Worm (Caenorhabditis elegans): Measurements from ENCODE around the gene B0507.5.

The B0507.5 gene

DNA sequence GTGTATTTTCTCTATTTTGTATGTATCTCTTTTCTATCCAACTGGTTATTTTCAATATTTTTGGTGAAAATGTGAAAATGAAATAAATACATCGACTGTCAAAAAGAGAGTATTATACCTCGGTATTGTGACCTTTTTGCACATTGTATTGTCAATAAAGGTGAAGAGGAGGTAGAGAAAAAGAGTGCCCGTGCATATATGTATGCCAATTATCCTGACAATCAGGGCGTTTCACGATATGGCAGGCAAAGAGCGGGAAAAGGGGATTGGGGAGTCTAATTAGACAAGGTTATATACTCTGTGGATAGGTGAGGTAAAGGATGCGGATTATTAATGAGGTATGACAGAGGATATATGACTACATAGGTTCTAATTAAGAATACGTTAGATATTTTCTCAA lies 43.4 kb downstream of the B0507.5 start:
- TF ChIP-seq B0310.2 (tag; optimal IDR thresholded peaks at IDR 0.05), result peak; percentile 12
- no peak for TF ChIP-seq pes-1 (GFP tag; IDR thresholded peaks at IDR 0.05)

DNA sequence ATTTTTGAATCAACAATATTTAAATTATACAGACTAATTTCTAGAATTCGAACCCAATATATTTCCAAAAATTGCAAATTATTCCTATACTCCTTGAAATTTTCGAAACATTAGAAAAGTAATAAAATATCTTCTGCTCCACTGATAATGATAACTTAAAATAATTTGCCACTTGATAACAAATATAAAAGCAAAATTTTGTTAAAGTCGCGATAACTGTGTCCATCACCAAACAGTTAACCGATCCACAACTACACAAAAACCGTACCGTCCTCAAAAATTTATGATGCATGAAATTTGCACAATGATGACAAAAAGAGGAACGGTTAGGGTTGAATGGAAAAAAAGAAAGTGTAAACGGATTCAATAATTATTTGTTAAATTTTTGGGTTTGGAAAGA lies 45.0 kb downstream of the B0507.5 start:
- TF ChIP-seq F13C5.2 (tag; optimal IDR thresholded peaks at IDR 0.05) (no peak), flt-1 (GFP tag; IDR thresholded peaks at IDR 0.05) (no peak), ceh-36 (tag; optimal IDR thresholded peaks at IDR 0.05) (no peak), pes-1 (GFP tag; IDR thresholded peaks at IDR 0.05) (no peak), scrt-1 (GFP tag; IDR thresholded peaks at IDR 0.05) (no peak), ama-1 (optimal IDR thresholded peaks at IDR 0.05) (no peak), tbx-11 (GFP tag; IDR thresholded peaks at IDR 0.05) (no peak), hmbx-1 (tag; optimal IDR thresholded peaks at IDR 0.05) (no peak), aly-1 (tag; optimal IDR thresholded peaks at IDR 0.05) (no peak), tbx-37 (GFP tag; conservative IDR thresholded peaks at IDR 0.05) (no peak), hmg-4 (GFP tag; optimal IDR thresholded peaks at IDR 0.05) (no peak), hnd-1 (tag; optimal IDR thresholded peaks at IDR 0.05) (no peak), B0310.2 (tag; optimal IDR thresholded peaks at IDR 0.05) (no peak), tra-4 (tag; optimal IDR thresholded peaks at IDR 0.05) (no peak), ets-7 (tag; optimal IDR thresholded peaks at IDR 0.05) (no peak), ceh-13 (GFP tag; optimal IDR thresholded peaks at IDR 0.05) (no peak)

DNA sequence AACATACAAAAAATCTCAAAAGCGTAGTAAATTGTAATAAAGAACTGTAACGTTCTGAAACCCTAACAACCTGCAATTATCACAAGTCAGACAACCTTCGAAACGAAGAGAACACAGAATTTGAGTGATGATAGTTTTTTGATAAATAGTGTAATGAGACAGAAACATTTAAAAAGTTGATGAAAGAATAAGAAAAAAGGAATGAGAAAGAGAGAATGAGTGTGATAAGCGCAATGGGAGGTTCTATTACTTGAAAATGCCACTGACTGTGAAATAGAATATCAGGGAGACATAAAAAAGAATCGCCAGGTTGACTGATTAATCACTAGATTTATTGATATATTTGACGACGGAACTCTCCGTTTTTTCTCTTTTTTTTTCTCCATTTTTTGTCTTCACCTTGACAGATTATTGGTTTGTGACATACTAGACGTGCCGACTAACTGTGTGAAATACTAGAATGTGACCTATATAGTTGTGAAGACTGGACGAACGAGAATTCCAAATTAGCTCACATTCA lies 45.9 kb downstream of the B0507.5 start:
- TF ChIP-seq hmg-4 (GFP tag; optimal IDR thresholded peaks at IDR 0.05) (no peak), sea-1 (GFP tag; conservative IDR thresholded peaks at IDR 0.05) (no peak), tbx-11 (GFP tag; IDR thresholded peaks at IDR 0.05) (no peak), aly-1 (tag; optimal IDR thresholded peaks at IDR 0.05) (no peak), ama-1 (optimal IDR thresholded peaks at IDR 0.05) (no peak), tbx-37 (GFP tag; conservative IDR thresholded peaks at IDR 0.05) (no peak), pes-1 (GFP tag; IDR thresholded peaks at IDR 0.05) (no peak), hmbx-1 (tag; optimal IDR thresholded peaks at IDR 0.05) (no peak), ets-7 (tag; optimal IDR thresholded peaks at IDR 0.05) (no peak), ceh-36 (tag; optimal IDR thresholded peaks at IDR 0.05) (no peak), tra-4 (tag; optimal IDR thresholded peaks at IDR 0.05) (no peak), F13C5.2 (tag; optimal IDR thresholded peaks at IDR 0.05) (no peak)

DNA sequence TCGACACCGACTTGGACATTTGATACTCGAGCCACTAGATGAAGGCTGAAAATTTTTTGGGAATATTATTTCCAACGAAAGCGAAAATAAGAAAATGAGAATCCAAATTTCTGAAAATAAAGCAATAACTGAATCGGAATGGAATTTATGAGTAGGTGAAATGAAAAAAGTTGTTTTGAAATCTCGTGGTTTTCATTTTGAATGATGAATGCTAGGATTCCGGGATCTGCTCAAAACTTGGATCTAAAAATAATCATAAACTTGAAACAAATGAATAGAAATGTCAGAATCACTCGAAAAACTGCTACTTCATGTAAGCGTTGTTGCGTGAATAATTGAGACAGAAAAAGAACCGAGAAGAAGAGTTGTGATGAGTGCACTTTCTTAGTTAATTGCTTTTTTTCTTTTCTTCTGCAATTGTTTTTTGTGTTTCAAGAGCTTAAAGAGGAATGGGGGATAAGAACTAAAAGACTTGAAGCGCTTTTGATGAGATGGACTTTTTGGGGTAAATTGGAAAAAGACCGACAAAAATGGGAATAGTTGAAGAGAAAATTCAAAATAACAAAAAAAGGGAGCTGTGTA lies 47.6 kb downstream of the B0507.5 start, which contains the start of gene magu-2:
TSS of gene magu-2 (minus strand) at position 51 of the 582 bp plus-strand sequence.
- TF ChIP-seq B0310.2 (tag; optimal IDR thresholded peaks at IDR 0.05), result no peak
- no peak for TF ChIP-seq F13C5.2 (tag; optimal IDR thresholded peaks at IDR 0.05)
- no peak for TF ChIP-seq tbx-11 (GFP tag; IDR thresholded peaks at IDR 0.05)
- no peak for TF ChIP-seq ceh-13 (GFP tag; optimal IDR thresholded peaks at IDR 0.05)
- TF ChIP-seq scrt-1 (GFP tag; IDR thresholded peaks at IDR 0.05), result no peak
- TF ChIP-seq tbx-37 (GFP tag; conservative IDR thresholded peaks at IDR 0.05), result no peak
- TF ChIP-seq pes-1 (GFP tag; IDR thresholded peaks at IDR 0.05), result no peak
- TF ChIP-seq tra-4 (tag; optimal IDR thresholded peaks at IDR 0.05), result no peak
- TF ChIP-seq ets-7 (tag; optimal IDR thresholded peaks at IDR 0.05), result no peak
- no peak for TF ChIP-seq flt-1 (GFP tag; IDR thresholded peaks at IDR 0.05)
- no peak for TF ChIP-seq hmbx-1 (tag; optimal IDR thresholded peaks at IDR 0.05)
- TF ChIP-seq hnd-1 (tag; optimal IDR thresholded peaks at IDR 0.05), result no peak
- no peak for TF ChIP-seq hmg-4 (GFP tag; optimal IDR thresholded peaks at IDR 0.05)
- no peak for TF ChIP-seq aly-1 (tag; optimal IDR thresholded peaks at IDR 0.05)

- no peak for TF ChIP-seq scrt-1 (GFP tag; IDR thresholded peaks at IDR 0.05)
- no peak for TF ChIP-seq flt-1 (GFP tag; IDR thresholded peaks at IDR 0.05)
- no peak for TF ChIP-seq pes-1 (GFP tag; IDR thresholded peaks at IDR 0.05)
- TF ChIP-seq ceh-36 (tag; optimal IDR thresholded peaks at IDR 0.05), result no peak
- no peak for TF ChIP-seq hmbx-1 (tag; optimal IDR thresholded peaks at IDR 0.05)
- no peak for TF ChIP-seq B0310.2 (tag; optimal IDR thresholded peaks at IDR 0.05)
- TF ChIP-seq tbx-11 (GFP tag; IDR thresholded peaks at IDR 0.05), result no peak
- no peak for TF ChIP-seq ceh-13 (GFP tag; optimal IDR thresholded peaks at IDR 0.05)
- TF ChIP-seq aly-1 (tag; optimal IDR thresholded peaks at IDR 0.05), result no peak
- TF ChIP-seq tra-4 (tag; optimal IDR thresholded peaks at IDR 0.05), result no peak
- TF ChIP-seq hmg-4 (GFP tag; optimal IDR thresholded peaks at IDR 0.05), result no peak
- TF ChIP-seq ama-1 (optimal IDR thresholded peaks at IDR 0.05), result no peak
- TF ChIP-seq tbx-37 (GFP tag; conservative IDR thresholded peaks at IDR 0.05), result no peak
- no peak for TF ChIP-seq hnd-1 (tag; optimal IDR thresholded peaks at IDR 0.05)
Observed at ce11 chrV:8802252-8802651, 48.8 kb downstream of the B0507.5 start.

Measured in whole organism, early embryonic.